Worm (Caenorhabditis elegans) whole organism, L3 larva: Measurements from ENCODE around the gene C15B12.1.

Experiments used
- ama-1 ChIP-seq: fragments of 150-350 bp; optimal IDR thresholded peaks from 2 replicates; lab custom pipeline; 2018
- ceh-9 ChIP-seq: sonication (generic microtip); optimal IDR thresholded peaks from 2 replicates; lab custom pipeline; 2018; ENCODE audit warnings: missing biosample characterization, missing genetic modification characterization
- elt-2 ChIP-seq: sonication (generic microtip); optimal IDR thresholded peaks from 2 replicates; lab custom pipeline; 2016; ENCODE audit warnings: missing genetic modification reagents, mild to moderate bottlenecking, missing genetic modification characterization, missing compliant biosample characterization
- eor-1 ChIP-seq, 2 experiments: fragments of 150-350 bp; optimal IDR thresholded peaks; 2 replicates each; lab custom pipeline; 2014 to 2018; ENCODE audit warnings: missing biosample characterization in 2 of 2, missing genetic modification characterization in 2 of 2
- fkh-10 ChIP-seq: sonication (generic microtip); optimal IDR thresholded peaks from 2 replicates; lab custom pipeline; 2017; ENCODE audit warnings: missing biosample characterization, missing genetic modification reagents, missing genetic modification characterization
- mdl-1 ChIP-seq: fragments of 150-350 bp; optimal IDR thresholded peaks from 2 replicates; lab custom pipeline; 2014; ENCODE audit warnings: missing biosample characterization, missing genetic modification characterization
- snpc-4 ChIP-seq: fragments of 150-350 bp; optimal IDR thresholded peaks from 2 replicates; lab custom pipeline; 2014; ENCODE audit warnings: missing biosample characterization, missing genetic modification characterization
- unc-62 ChIP-seq: fragments of 150-350 bp; sonication (generic microtip); optimal IDR thresholded peaks from 4 replicates; lab custom pipeline; 2014; ENCODE audit warnings: missing biosample characterization, missing genetic modification reagents, missing genetic modification characterization
- ztf-4 ChIP-seq: fragments of 150-350 bp; optimal IDR thresholded peaks from 2 replicates; lab custom pipeline; 2014; ENCODE audit warnings: missing biosample characterization, missing genetic modification characterization

ce11 chrX:6517025-6517770 is 40.6 kb downstream of the C15B12.1 start:
- no peak for TF ChIP-seq ama-1 (lab: Kevin White, UChicago)
- peak; percentile 96 for TF ChIP-seq elt-2 (tag; lab: Kevin White, UChicago)
- TF ChIP-seq ceh-9 (tag; lab: Kevin White, UChicago): no peak
- no peak for TF ChIP-seq eor-1 (tag; optimal IDR thresholded peaks at IDR 0.05; lab: Kevin White, UChicago)
- no peak for TF ChIP-seq unc-62 (GFP tag; lab: Kevin White, UChicago)
- no peak for TF ChIP-seq mdl-1 (tag; lab: Kevin White, UChicago)
- TF ChIP-seq snpc-4 (tag; lab: Kevin White, UChicago): no peak
- TF ChIP-seq ztf-4 (tag; lab: Kevin White, UChicago): no peak
- TF ChIP-seq fkh-10 (GFP tag; lab: Kevin White, UChicago): no peak
